Worm (Caenorhabditis elegans) whole organism, L1 larva: ENCODE measurements around the gene math-6.

Experiments used
- C04F5.9 ChIP-seq: sonication (generic microtip); optimal IDR thresholded peaks from 2 replicates; lab custom pipeline; 2016; ENCODE audit warnings: missing genetic modification characterization, missing compliant biosample characterization
- C16A3.4 ChIP-seq: fragments of 150-350 bp; optimal IDR thresholded peaks from 2 replicates; lab custom pipeline; 2014; ENCODE audit warnings: missing biosample characterization, missing genetic modification characterization
- Y116A8C.19 ChIP-seq: sonication (generic microtip); optimal IDR thresholded peaks from 2 replicates; lab custom pipeline; 2016; ENCODE audit warnings: missing compliant biosample characterization, missing genetic modification characterization, borderline replicate concordance
- alr-1 ChIP-seq: fragments of 200-800 bp; sonication (Bioruptor generic); optimal IDR thresholded peaks from 2 replicates; lab custom pipeline; 2018; ENCODE audit warnings: borderline replicate concordance, mild to moderate bottlenecking, missing genetic modification characterization, missing compliant biosample characterization
- ceh-8 ChIP-seq: fragments of 200-800 bp; sonication (Bioruptor generic); optimal IDR thresholded peaks from 2 replicates; lab custom pipeline; 2018; ENCODE audit warnings: mild to moderate bottlenecking, missing genetic modification characterization, moderate library complexity, missing compliant biosample characterization
- ceh-88 ChIP-seq: fragments of 200-800 bp; sonication (Bioruptor generic); IDR thresholded peaks from 2 replicates; pipeline ENCODE4 v1.3.6; 2022; ENCODE audit warnings: missing genetic modification characterization, missing compliant biosample characterization
- ceh-90 ChIP-seq: sonication (generic microtip); optimal IDR thresholded peaks from 2 replicates; lab custom pipeline; 2016; ENCODE audit warnings: missing genetic modification characterization, missing compliant biosample characterization
- efl-1 ChIP-seq, 4 experiments: fragments of 150-350 bp; optimal IDR thresholded peaks in 3 of 4; peaks in 1 of 4; 1 replicate in 1 of 4; 2 replicates in 3 of 4; lab custom pipeline; 2014; ENCODE audit warnings: missing biosample characterization in 2 of 4, missing genetic modification characterization in 2 of 4, missing genetic modification reagents in 2 of 4
- elt-2 ChIP-seq: sonication (generic microtip); optimal IDR thresholded peaks from 2 replicates; lab custom pipeline; 2016; ENCODE audit warnings: missing genetic modification characterization, mild to moderate bottlenecking, inconsistent platforms, missing compliant biosample characterization, missing genetic modification reagents
- fkh-4 ChIP-seq: sonication (generic microtip); optimal IDR thresholded peaks from 2 replicates; lab custom pipeline; 2016; ENCODE audit warnings: missing compliant biosample characterization, missing genetic modification characterization, borderline replicate concordance
- hpl-2 ChIP-seq: fragments of 150-350 bp; optimal IDR thresholded peaks from 2 replicates; lab custom pipeline; 2014; ENCODE audit warnings: missing biosample characterization, missing genetic modification reagents, missing genetic modification characterization
- irx-1 ChIP-seq: sonication (generic microtip); optimal IDR thresholded peaks from 2 replicates; lab custom pipeline; 2016; ENCODE audit warnings: missing genetic modification characterization, missing compliant biosample characterization
- jun-1 ChIP-seq: fragments of 150-350 bp; optimal IDR thresholded peaks from 2 replicates; lab custom pipeline; 2014; ENCODE audit warnings: missing biosample characterization, missing genetic modification reagents, missing genetic modification characterization
- lsy-2 ChIP-seq, 2 experiments: fragments of 150-350 bp; optimal IDR thresholded peaks; 2 replicates each; lab custom pipeline; 2014; ENCODE audit warnings: missing biosample characterization in 2 of 2, missing genetic modification characterization in 2 of 2
- mef-2 ChIP-seq: fragments of 150-350 bp; optimal IDR thresholded peaks from 2 replicates; lab custom pipeline; 2014; ENCODE audit warnings: missing biosample characterization, missing genetic modification characterization
- nhr-12 ChIP-seq: sonication (generic microtip); optimal IDR thresholded peaks from 2 replicates; lab custom pipeline; 2017; ENCODE audit warnings: missing biosample characterization, missing genetic modification characterization
- nhr-47 ChIP-seq: sonication (generic microtip); optimal IDR thresholded peaks from 2 replicates; lab custom pipeline; 2016; ENCODE audit warnings: mild to moderate bottlenecking, missing genetic modification characterization, moderate library complexity, missing compliant biosample characterization
- nhr-84 ChIP-seq: sonication (generic microtip); optimal IDR thresholded peaks from 2 replicates; lab custom pipeline; 2017; ENCODE audit warnings: missing biosample characterization, missing genetic modification characterization
- swsn-7 ChIP-seq: sonication (generic microtip); optimal IDR thresholded peaks from 2 replicates; lab custom pipeline; 2016; ENCODE audit warnings: missing genetic modification characterization, missing compliant biosample characterization
- unc-130 ChIP-seq: fragments of 150-350 bp; optimal IDR thresholded peaks from 2 replicates; lab custom pipeline; 2017; ENCODE audit warnings: missing biosample characterization, missing genetic modification characterization, inconsistent platforms
- unc-98 ChIP-seq: fragments of 200-800 bp; sonication (Bioruptor generic); IDR thresholded peaks from 2 replicates; pipeline ENCODE4 v1.3.6; 2022; ENCODE audit warnings: missing genetic modification characterization, missing compliant biosample characterization
- vab-15 ChIP-seq: sonication (generic microtip); optimal IDR thresholded peaks from 2 replicates; lab custom pipeline; 2017; ENCODE audit warnings: missing genotype, mild to moderate bottlenecking, missing genetic modification characterization, missing compliant biosample characterization
- xbp-1 ChIP-seq: sonication (generic microtip); optimal IDR thresholded peaks from 2 replicates; lab custom pipeline; 2016; ENCODE audit warnings: missing genetic modification characterization, missing compliant biosample characterization
- ztf-4 ChIP-seq: fragments of 150-350 bp; optimal IDR thresholded peaks from 2 replicates; lab custom pipeline; 2014; ENCODE audit warnings: missing biosample characterization, missing genetic modification characterization

math-6 gene

ce11 chrII:1882705-1883104 lies 1.8 kb downstream of the math-6 start, which contains the start of gene math-5:
math-5 (minus strand) TSS chrII:1882805.
- TF ChIP-seq nhr-12 (tag; lab: Kevin White, UChicago) (no peak), ceh-90 (no peak), xbp-1 (tag; lab: Kevin White, UChicago) (no peak), unc-98 (no peak), hpl-2 (no peak), unc-130 (tag; lab: Kevin White, UChicago) (no peak), mef-2 (no peak), fkh-4 (tag; lab: Kevin White, UChicago) (no peak), alr-1 (tag; lab: Kevin White, UChicago) (no peak)
- TF ChIP-seq, all 84 proteins: peak for 0

ce11 chrII:1878663-1879062 lies 5.9 kb downstream of the math-6 start, which contains the start of gene math-16:
math-16 (minus strand) TSS chrII:1878763.
- TF ChIP-seq C04F5.9 (tag; lab: Kevin White, UChicago) (no peak), C16A3.4 (no peak)

DNA sequence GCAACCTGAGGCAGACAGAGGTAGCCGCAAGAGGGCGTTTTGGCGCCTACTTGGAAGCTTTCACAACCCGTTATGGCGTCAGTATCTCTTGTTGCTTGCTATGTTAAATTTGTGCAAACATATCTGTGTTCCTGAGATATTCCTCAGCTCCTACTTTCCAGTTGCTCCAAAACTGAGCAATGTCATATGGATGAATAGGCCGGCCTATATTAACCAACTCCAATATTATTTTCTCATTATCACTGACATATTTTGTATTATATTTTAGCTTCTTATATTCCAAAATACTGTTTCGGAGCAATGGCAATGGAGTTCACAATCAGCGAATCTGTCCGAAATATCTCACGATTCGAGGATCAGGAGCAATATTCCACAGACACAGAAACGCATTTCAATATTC lies 8.9 kb downstream of the math-6 start, which contains the start of gene math-13:
Gene math-13 (plus strand): TSS at position 301 of the 400 bp plus-strand sequence.
- TF ChIP-seq elt-2 (tag; lab: Kevin White, UChicago) = no peak
- no peak for TF ChIP-seq irx-1 (tag; lab: Kevin White, UChicago)
- no peak for TF ChIP-seq ztf-4 (tag; lab: Kevin White, UChicago)
- TF ChIP-seq vab-15 (tag; lab: Kevin White, UChicago) = no peak
- TF ChIP-seq, all 84 proteins: peak for 0

DNA sequence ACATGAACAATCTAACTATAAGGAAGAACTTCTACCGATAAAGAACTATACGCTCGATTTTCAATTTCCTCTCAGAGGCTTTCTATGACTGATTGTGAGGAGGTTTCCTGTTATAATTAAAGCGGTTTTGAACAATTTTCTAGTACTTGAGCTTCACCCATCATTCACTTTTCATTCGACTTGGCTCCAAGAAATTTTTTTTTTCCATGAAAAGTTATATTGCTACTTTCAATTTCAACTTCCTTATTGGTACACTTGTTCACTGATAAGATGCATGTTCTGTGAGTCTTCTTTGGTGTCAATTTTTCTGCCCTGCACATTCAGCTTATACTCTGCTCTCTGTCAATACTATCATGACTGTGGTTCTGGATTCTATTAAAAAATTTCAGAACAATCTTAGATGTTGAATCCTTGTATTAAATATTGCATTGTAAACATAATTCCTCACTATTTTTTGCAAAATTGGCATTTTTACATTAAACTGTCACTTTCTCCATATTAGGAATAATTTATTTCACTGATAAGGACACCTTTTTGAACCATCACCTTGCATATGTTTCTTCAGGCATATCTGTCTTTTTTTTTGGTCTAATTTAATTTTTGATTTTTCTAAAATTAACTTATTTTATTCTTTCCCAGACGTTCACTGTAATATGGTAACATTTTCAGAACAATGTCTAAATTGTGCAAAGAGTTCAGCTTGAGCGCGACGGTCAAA lies 13.5 kb downstream of the math-6 start, which contains the start of gene math-10:
Gene math-10 (plus strand): TSS at position 668 of the 718 bp plus-strand sequence.
- TF ChIP-seq elt-2 (tag; lab: Kevin White, UChicago) (peak; percentile 33), Y116A8C.19 (tag; lab: Kevin White, UChicago) (no peak), swsn-7 (tag; lab: Kevin White, UChicago) (no peak)

DNA sequence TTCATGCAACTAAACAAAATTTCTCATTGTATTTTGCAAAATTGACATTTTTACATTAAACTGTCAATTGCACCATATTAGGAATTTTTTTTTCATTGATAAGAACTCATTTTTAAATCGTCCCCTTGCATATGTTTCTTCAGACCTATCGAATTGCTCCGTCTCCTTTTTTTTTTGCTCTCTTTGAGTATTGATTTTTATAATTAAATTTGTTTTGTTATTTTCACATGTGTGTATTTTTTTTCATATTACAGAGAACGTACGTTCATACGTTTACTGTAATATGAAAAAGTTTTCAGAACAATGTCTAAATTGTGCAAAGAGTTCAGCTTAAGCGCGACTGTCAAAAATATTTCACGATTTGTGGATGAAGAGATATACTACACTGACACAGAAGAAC lies 15.4 kb downstream of the math-6 start, which contains the start of gene math-14:
Gene math-14 (plus strand): TSS at position 301 of the 400 bp plus-strand sequence.
- no peak for TF ChIP-seq nhr-47
- TF ChIP-seq lsy-2 (tag; optimal IDR thresholded peaks at IDR 0.05; lab: Kevin White, UChicago) = no peak
- no peak for TF ChIP-seq ceh-88 (GFP tag; lab: Robert Waterston, UW)
- no peak for TF ChIP-seq jun-1 (tag; lab: Kevin White, UChicago)

ce11 chrII:1865683-1866431 lies 18.7 kb downstream of the math-6 start, which contains the start of gene math-15:
math-15 (plus strand) TSS chrII:1866381.
- TF ChIP-seq elt-2 (tag; lab: Kevin White, UChicago) (peak; percentile 59), efl-1 (optimal IDR thresholded peaks at IDR 0.05; lab: Kevin White, UChicago) (no peak), efl-1 (GFP tag; optimal IDR thresholded peaks at IDR 0.05 in 1 of 2; lab: Kevin White, UChicago) (peak in 1 of 2 experiments; percentile 79), vab-15 (tag; lab: Kevin White, UChicago) (no peak)

ce11 chrII:1864278-1864677 lies 20.3 kb downstream of the math-6 start, which contains the start of gene C16C4.17:
C16C4.17 (plus strand) TSS chrII:1864578.
- TF ChIP-seq nhr-84 (tag; lab: Kevin White, UChicago) = no peak
- no peak for TF ChIP-seq ceh-88 (GFP tag; lab: Robert Waterston, UW)
- TF ChIP-seq C16A3.4 = no peak
- TF ChIP-seq elt-2 (tag; lab: Kevin White, UChicago) = no peak
- TF ChIP-seq swsn-7 (tag; lab: Kevin White, UChicago) = no peak
- TF ChIP-seq ceh-8 (GFP tag; lab: Kevin White, UChicago) = no peak
- no peak for TF ChIP-seq efl-1 (optimal IDR thresholded peaks at IDR 0.05; lab: Kevin White, UChicago)
- TF ChIP-seq efl-1 (GFP tag; optimal IDR thresholded peaks at IDR 0.05 in 1 of 2; lab: Kevin White, UChicago) = peak in 1 of 2 experiments; percentile 32
